3 fruit fly cellular contexts compared by ENCODE assay signal in genomic region chr3R:25221203-25221807, dm6.
TF ChIP-seq lines count a peak whose summit lies in the region.

TSS of gene Alg9 (plus strand) at chr3R:25221589.

- peak; percentile 30 for TF ChIP-seq CTCF in whole organism, embryonic (GFP tag; optimal IDR thresholded peaks at IDR 0.05; lab: Kevin White, UChicago)

TF ChIP-seq in whole organism, adult, 20 proteins besides CTCF, POLR2A, EP300 and RAD21:
- no peak for TF ChIP-seq CG33017 (tag; optimal IDR thresholded peaks at IDR 0.05; lab: Kevin White, UChicago)
- peak; percentile 3 for TF ChIP-seq toe (GFP tag; optimal IDR thresholded peaks at IDR 0.05; lab: Kevin White, UChicago)
- no peak for TF ChIP-seq CG1620 (GFP tag; optimal IDR thresholded peaks at IDR 0.05; lab: Kevin White, UChicago)
- no peak for TF ChIP-seq cic (GFP tag; optimal IDR thresholded peaks at IDR 0.05; lab: Kevin White, UChicago)
- peak; percentile 74 for TF ChIP-seq kay (GFP tag; lab: Kevin White, UChicago; ENCODE audit: borderline replicate concordance)
- peak; percentile 42 for TF ChIP-seq CG5204 (GFP tag; optimal IDR thresholded peaks at IDR 0.05; lab: Kevin White, UChicago)
- no peak for TF ChIP-seq CG12768 (GFP tag; optimal IDR thresholded peaks at IDR 0.05; lab: Kevin White, UChicago)
- peak; percentile 11 for TF ChIP-seq CG14711 (tag; optimal IDR thresholded peaks at IDR 0.05; lab: Kevin White, UChicago)
- no peak for TF ChIP-seq Hr96 (GFP tag; optimal IDR thresholded peaks at IDR 0.05; lab: Kevin White, UChicago)
- no peak for TF ChIP-seq CG11617 (GFP tag; optimal IDR thresholded peaks at IDR 0.05; lab: Kevin White, UChicago)

TF ChIP-seq in whole organism, embryonic, 481 proteins besides CTCF, POLR2A, EP300 and RAD21 (continues in another document):
- no peak for TF ChIP-seq CG2712 (tag; optimal IDR thresholded peaks at IDR 0.05; lab: Kevin White, UChicago)
- TF ChIP-seq CG11695 (GFP tag; IDR thresholded peaks at IDR 0.05; lab: Robert Waterston, UW): no peak
- no peak for TF ChIP-seq pum (GFP tag; optimal IDR thresholded peaks at IDR 0.05; lab: Kevin White, UChicago)
- TF ChIP-seq CG34422 (GFP tag; IDR thresholded peaks at IDR 0.05; lab: Robert Waterston, UW): peak; percentile 76; the same call in 1 of the 3 replicates
- TF ChIP-seq D (optimal IDR thresholded peaks at IDR 0.05; lab: Kevin White, UChicago): no peak
- no peak for TF ChIP-seq D (GFP tag; optimal IDR thresholded peaks at IDR 0.05; lab: Kevin White, UChicago)
- TF ChIP-seq GATAe (GFP tag; conservative IDR thresholded peaks at IDR 0.05; lab: Robert Waterston, UW): no peak
- TF ChIP-seq hbn (GFP tag; IDR thresholded peaks at IDR 0.05; lab: Robert Waterston, UW; ENCODE audit: partially characterized antibody): peak; percentile 86
- no peak for TF ChIP-seq nom (GFP tag; optimal IDR thresholded peaks at IDR 0.05; lab: Kevin White, UChicago)
- TF ChIP-seq CG7556 (GFP tag; optimal IDR thresholded peaks at IDR 0.05; lab: Kevin White, UChicago): no peak
- no peak for TF ChIP-seq pnt (GFP tag; optimal IDR thresholded peaks at IDR 0.05; lab: Kevin White, UChicago)
- TF ChIP-seq ssp (GFP tag; IDR thresholded peaks at IDR 0.05; lab: Robert Waterston, UW): peak; percentile 98
- TF ChIP-seq CG13287 (GFP tag; IDR thresholded peaks at IDR 0.05; lab: Robert Waterston, UW; ENCODE audit: partially characterized antibody): peak; percentile 94
- TF ChIP-seq shn (GFP tag; optimal IDR thresholded peaks at IDR 0.05; lab: Kevin White, UChicago): no peak
- TF ChIP-seq caup (GFP tag; optimal IDR thresholded peaks at IDR 0.05; lab: Kevin White, UChicago; ENCODE audit: severe bottlenecking): no peak
- TF ChIP-seq Dad (GFP tag; optimal IDR thresholded peaks at IDR 0.05; lab: Kevin White, UChicago): peak; percentile 13
- TF ChIP-seq az2 (GFP tag; optimal IDR thresholded peaks at IDR 0.05; lab: Kevin White, UChicago): no peak
- TF ChIP-seq ewg (GFP tag; optimal IDR thresholded peaks at IDR 0.05; lab: Kevin White, UChicago): no peak
- TF ChIP-seq CG31441 (GFP tag; IDR thresholded peaks at IDR 0.05; lab: Robert Waterston, UW): no peak
- peak; percentile 47 for TF ChIP-seq CoRest (tag; optimal IDR thresholded peaks at IDR 0.05; lab: Kevin White, UChicago)
- TF ChIP-seq Lhr (GFP tag; optimal IDR thresholded peaks at IDR 0.05; lab: Kevin White, UChicago): no peak
- no peak for TF ChIP-seq fru (optimal IDR thresholded peaks at IDR 0.05; lab: Kevin White, UChicago)
- TF ChIP-seq CG14860 (GFP tag; IDR thresholded peaks at IDR 0.05; lab: Robert Waterston, UW; ENCODE audit: partially characterized antibody): peak; percentile 84
- TF ChIP-seq CG6654 (GFP tag; optimal IDR thresholded peaks at IDR 0.05; lab: Kevin White, UChicago): no peak
- peak; percentile 93 for TF ChIP-seq nerfin-2 (GFP tag; IDR thresholded peaks at IDR 0.05; lab: Robert Waterston, UW; ENCODE audit: partially characterized antibody)
- TF ChIP-seq unpg (GFP tag; optimal IDR thresholded peaks at IDR 0.05; lab: Kevin White, UChicago): no peak
- no peak for TF ChIP-seq NfI (GFP tag; optimal IDR thresholded peaks at IDR 0.05; lab: Kevin White, UChicago)
- TF ChIP-seq Adf1 (GFP tag; IDR thresholded peaks at IDR 0.05; lab: Robert Waterston, UW): peak; percentile 11; the same call in 1 of the 2 replicates
- no peak for TF ChIP-seq CG6175 (GFP tag; IDR thresholded peaks at IDR 0.05; lab: Robert Waterston, UW)
- TF ChIP-seq CG17829 (tag; optimal IDR thresholded peaks at IDR 0.05; lab: Kevin White, UChicago): no peak
- TF ChIP-seq Dbx (GFP tag; IDR thresholded peaks at IDR 0.05; lab: Robert Waterston, UW): no peak
- no peak for TF ChIP-seq fu2 (GFP tag; optimal IDR thresholded peaks at IDR 0.05; lab: Kevin White, UChicago)
- TF ChIP-seq ind (GFP tag; optimal IDR thresholded peaks at IDR 0.05; lab: Kevin White, UChicago): no peak
- no peak for TF ChIP-seq CG9817 (tag; optimal IDR thresholded peaks at IDR 0.05; lab: Kevin White, UChicago)
- peak; percentile 21 for TF ChIP-seq CG9797 (GFP tag; optimal IDR thresholded peaks at IDR 0.05; lab: Kevin White, UChicago)
- 0 out of 3 replicates have a peak, but pooled peaks have one; percentile 24 for TF ChIP-seq ken (GFP tag; IDR thresholded peaks at IDR 0.05; lab: Robert Waterston, UW)
- TF ChIP-seq usp (GFP tag; optimal IDR thresholded peaks at IDR 0.05; lab: Kevin White, UChicago): no peak
- TF ChIP-seq CG4730 (GFP tag; IDR thresholded peaks at IDR 0.05; lab: Robert Waterston, UW): no peak
- no peak for TF ChIP-seq CG8944 (GFP tag; optimal IDR thresholded peaks at IDR 0.05; lab: Kevin White, UChicago)
- TF ChIP-seq CG7372 (GFP tag; IDR thresholded peaks at IDR 0.05; lab: Robert Waterston, UW): no peak
- TF ChIP-seq stwl (tag; optimal IDR thresholded peaks at IDR 0.05; lab: Kevin White, UChicago): peak; percentile 93
- no peak for TF ChIP-seq her (GFP tag; optimal IDR thresholded peaks at IDR 0.05; lab: Kevin White, UChicago)

TF ChIP-seq in whole organism, wandering third instar larva, 38 proteins besides CTCF, POLR2A, EP300 and RAD21:
- no peak for TF ChIP-seq CG32264 (GFP tag; optimal IDR thresholded peaks at IDR 0.05; lab: Kevin White, UChicago)
- TF ChIP-seq N (GFP tag; optimal IDR thresholded peaks at IDR 0.05; lab: Kevin White, UChicago): peak; percentile 92
- TF ChIP-seq Hr83 (GFP tag; optimal IDR thresholded peaks at IDR 0.05; lab: Kevin White, UChicago; ENCODE audit: poor library complexity, severe bottlenecking): peak; percentile 71
- TF ChIP-seq Hr78 (GFP tag; optimal IDR thresholded peaks at IDR 0.05; lab: Kevin White, UChicago): peak; percentile 47
- no peak for TF ChIP-seq Vsx2 (GFP tag; optimal IDR thresholded peaks at IDR 0.05; lab: Kevin White, UChicago; ENCODE audit: partially characterized antibody)
